Fruit fly (Drosophila melanogaster) whole organism, embryonic: ENCODE results near the gene Cyp12a5.
A peak's percentile ranks its signal among the peaks of the same experiment; 100 is the strongest.

Source experiments
- CG10274 ChIP-seq: fragments of 200-800 bp; sonication (Bioruptor generic); optimal IDR thresholded peaks from 3 replicates; lab custom pipeline; 2017; ENCODE audit warnings: missing biosample characterization, mild to moderate bottlenecking, missing genetic modification characterization
- CG11504 ChIP-seq: fragments of 200-800 bp; sonication (Bioruptor generic); optimal IDR thresholded peaks from 3 replicates; lab custom pipeline; 2019; ENCODE audit warnings: missing biosample characterization, mild to moderate bottlenecking, missing genetic modification characterization, moderate library complexity
- CG12104 ChIP-seq: fragments of 200-800 bp; sonication (Bioruptor generic); optimal IDR thresholded peaks from 3 replicates; lab custom pipeline; 2016; ENCODE audit warnings: missing biosample characterization, missing genetic modification characterization
- CG12659 ChIP-seq: fragments of 200-800 bp; sonication (Bioruptor generic); optimal IDR thresholded peaks from 3 replicates; lab custom pipeline; 2017; ENCODE audit warnings: mild to moderate bottlenecking, missing biosample characterization, missing genetic modification reagents, missing genetic modification characterization
- CG13424 ChIP-seq: fragments of 200-800 bp; sonication (Bioruptor generic); optimal IDR thresholded peaks from 2 replicates; lab custom pipeline; 2019; ENCODE audit warnings: missing biosample characterization, mild to moderate bottlenecking, missing genetic modification characterization, moderate library complexity
- CG15269 ChIP-seq: fragments of 200-800 bp; sonication (Bioruptor generic); optimal IDR thresholded peaks from 2 replicates; lab custom pipeline; 2018; ENCODE audit warnings: missing biosample characterization, mild to moderate bottlenecking, missing genetic modification characterization, moderate library complexity
- CG17359 ChIP-seq: fragments of 200-800 bp; sonication (Bioruptor generic); optimal IDR thresholded peaks from 3 replicates; lab custom pipeline; 2018; ENCODE audit warnings: missing biosample characterization, mild to moderate bottlenecking, missing genetic modification characterization, moderate library complexity
- CG18262 ChIP-seq: fragments of 200-800 bp; optimal IDR thresholded peaks from 3 replicates; lab custom pipeline; 2019; ENCODE audit warnings: missing biosample characterization, mild to moderate bottlenecking, missing genetic modification characterization, moderate library complexity
- CG18599 ChIP-seq: fragments of 200-800 bp; sonication (Bioruptor generic); optimal IDR thresholded peaks from 3 replicates; lab custom pipeline; 2017; ENCODE audit warnings: missing biosample characterization, missing genetic modification characterization, mild to moderate bottlenecking, moderate library complexity, missing genetic modification reagents
- CG2678 ChIP-seq: fragments of 200-800 bp; sonication (Bioruptor generic); optimal IDR thresholded peaks from 3 replicates; lab custom pipeline; 2019; ENCODE audit warnings: missing biosample characterization, mild to moderate bottlenecking, missing genetic modification characterization, moderate library complexity
- CG2712 ChIP-seq: fragments of 200-800 bp; optimal IDR thresholded peaks from 3 replicates; lab custom pipeline; 2019; ENCODE audit warnings: missing biosample characterization, mild to moderate bottlenecking, missing genetic modification characterization, moderate library complexity
- CG30020 ChIP-seq: fragments of 200-800 bp; optimal IDR thresholded peaks from 2 replicates; lab custom pipeline; 2019; ENCODE audit warnings: missing biosample characterization, mild to moderate bottlenecking, missing genetic modification characterization, moderate library complexity
- CG31441 ChIP-seq: fragments of 200-800 bp; sonication (Bioruptor generic); IDR thresholded peaks from 2 replicates; pipeline ENCODE4 v1.3.6; 2022; ENCODE audit warnings: missing biosample characterization, missing genetic modification characterization
- CG3281 ChIP-seq: fragments of 200-800 bp; sonication (Bioruptor generic); optimal IDR thresholded peaks from 3 replicates; lab custom pipeline; 2017; ENCODE audit warnings: missing biosample characterization, mild to moderate bottlenecking, missing genetic modification characterization
- CG3847 ChIP-seq: fragments of 200-800 bp; sonication (Bioruptor generic); IDR thresholded peaks from 2 replicates; pipeline ENCODE4 v1.3.6; 2022; ENCODE audit warnings: missing biosample characterization, missing genetic modification characterization
- CG6791 ChIP-seq: fragments of 200-800 bp; sonication (Bioruptor generic); IDR thresholded peaks from 3 replicates; pipeline ENCODE4 v1.3.6; 2022; ENCODE audit warnings: missing biosample characterization, missing genetic modification characterization; ENCODE audit not compliant: partially characterized antibody
- CG8290 ChIP-seq, 3 experiments: fragments of 200-800 bp; sonication (Bioruptor generic); optimal IDR thresholded peaks; 2 replicates each; lab custom pipeline; 2016 to 2019; ENCODE audit warnings: missing biosample characterization in 3 of 3, missing genetic modification characterization in 3 of 3, mild to moderate bottlenecking in 2 of 3, moderate library complexity in 1 of 3
- CG8924 ChIP-seq: fragments of 200-800 bp; optimal IDR thresholded peaks from 3 replicates; lab custom pipeline; 2019; ENCODE audit warnings: missing biosample characterization, mild to moderate bottlenecking, missing genetic modification characterization, moderate library complexity
- CG9817 ChIP-seq: fragments of 200-800 bp; sonication (Bioruptor generic); optimal IDR thresholded peaks from 2 replicates; lab custom pipeline; 2018; ENCODE audit warnings: missing biosample characterization, mild to moderate bottlenecking, missing genetic modification characterization, moderate library complexity
- CG9932 ChIP-seq: fragments of 200-800 bp; sonication (Bioruptor generic); IDR thresholded peaks from 2 replicates; pipeline ENCODE4 v1.3.6; 2022; ENCODE audit warnings: missing biosample characterization, missing genetic modification characterization
- CoRest ChIP-seq: fragments of 200-800 bp; sonication (Bioruptor generic); optimal IDR thresholded peaks from 3 replicates; lab custom pipeline; 2018; ENCODE audit warnings: missing biosample characterization, mild to moderate bottlenecking, missing genetic modification characterization, moderate library complexity
- Drgx ChIP-seq: fragments of 200-800 bp; sonication (Bioruptor generic); IDR thresholded peaks from 2 replicates; pipeline ENCODE4 v1.3.6; 2022; ENCODE audit warnings: missing biosample characterization, missing genetic modification characterization
- E2f2 ChIP-seq: fragments of 200-800 bp; sonication (Bioruptor generic); IDR thresholded peaks from 2 replicates; pipeline ENCODE4 v1.3.6; 2022; ENCODE audit warnings: missing biosample characterization, missing genetic modification characterization
- Fer1 ChIP-seq: fragments of 200-800 bp; sonication (Bioruptor generic); optimal IDR thresholded peaks from 2 replicates; lab custom pipeline; 2017; ENCODE audit warnings: missing biosample characterization, mild to moderate bottlenecking, missing genetic modification characterization
- Fer3 ChIP-seq: fragments of 200-800 bp; sonication (Bioruptor generic); optimal IDR thresholded peaks from 2 replicates; lab custom pipeline; 2018; ENCODE audit warnings: missing biosample characterization, mild to moderate bottlenecking, missing genetic modification characterization, moderate library complexity
- Hsf ChIP-seq: fragments of 200-800 bp; sonication (Bioruptor generic); optimal IDR thresholded peaks from 3 replicates; lab custom pipeline; 2016; ENCODE audit warnings: missing biosample characterization, missing genetic modification characterization
- Mad ChIP-seq: fragments of 200-800 bp; sonication (Bioruptor generic); optimal IDR thresholded peaks from 2 replicates; lab custom pipeline; 2016; ENCODE audit warnings: missing biosample characterization, missing genetic modification characterization
- Med ChIP-seq: fragments of 200-800 bp; sonication (Bioruptor generic); peaks from one replicate; lab custom pipeline; 2016; ENCODE audit warnings: missing biosample characterization, missing genetic modification characterization, mild to moderate bottlenecking, inconsistent platforms, moderate library complexity
- Oli ChIP-seq: fragments of 200-800 bp; sonication (Bioruptor generic); optimal IDR thresholded peaks from 2 replicates; lab custom pipeline; 2018; ENCODE audit warnings: missing biosample characterization, mild to moderate bottlenecking, missing genetic modification characterization, moderate library complexity
- Opbp ChIP-seq: fragments of 200-800 bp; sonication (Bioruptor generic); IDR thresholded peaks from 3 replicates; pipeline ENCODE4 v1.3.6; 2022; ENCODE audit warnings: missing biosample characterization, missing genetic modification characterization; ENCODE audit not compliant: partially characterized antibody
- PHDP ChIP-seq: fragments of 200-800 bp; sonication (Bioruptor generic); optimal IDR thresholded peaks from 3 replicates; lab custom pipeline; 2018; ENCODE audit warnings: missing biosample characterization, mild to moderate bottlenecking, missing genetic modification characterization, moderate library complexity
- Rfx ChIP-seq: fragments of 200-800 bp; sonication (Bioruptor generic); IDR thresholded peaks from 2 replicates; pipeline ENCODE4 v1.3.6; 2022; ENCODE audit warnings: missing biosample characterization, missing genetic modification characterization
- Ssrp ChIP-seq: fragments of 200-800 bp; sonication (Bioruptor generic); optimal IDR thresholded peaks from 2 replicates; lab custom pipeline; 2018; ENCODE audit warnings: missing biosample characterization, mild to moderate bottlenecking, missing genetic modification characterization, moderate library complexity
- Xbp1 ChIP-seq: fragments of 200-800 bp; sonication (Bioruptor generic); optimal IDR thresholded peaks from 3 replicates; lab custom pipeline; 2016; ENCODE audit warnings: missing biosample characterization, mild to moderate bottlenecking, missing genetic modification characterization
- ap ChIP-seq: fragments of 200-800 bp; sonication (Bioruptor generic); IDR thresholded peaks from 2 replicates; pipeline ENCODE4 v1.3.6; 2022; ENCODE audit warnings: missing biosample characterization, missing genetic modification characterization
- bcd ChIP-seq: fragments of 200-800 bp; sonication (Bioruptor generic); optimal IDR thresholded peaks from 2 replicates; lab custom pipeline; 2017; ENCODE audit warnings: missing biosample characterization, mild to moderate bottlenecking, missing genetic modification characterization
- cg ChIP-seq: fragments of 200-800 bp; sonication (Bioruptor generic); optimal IDR thresholded peaks from 3 replicates; lab custom pipeline; 2019; ENCODE audit warnings: missing biosample characterization, mild to moderate bottlenecking, missing genetic modification characterization, moderate library complexity
- croc ChIP-seq: fragments of 200-800 bp; sonication (Bioruptor generic); conservative IDR thresholded peaks from 3 replicates; pipeline ENCODE4 v1.3.6; 2022; ENCODE audit warnings: missing biosample characterization, missing genetic modification characterization
- dmrt99B ChIP-seq: fragments of 200-800 bp; sonication (Bioruptor generic); optimal IDR thresholded peaks from 2 replicates; lab custom pipeline; 2018; ENCODE audit warnings: missing biosample characterization, mild to moderate bottlenecking, missing genetic modification characterization, moderate library complexity
- eve ChIP-seq, 2 experiments: fragments of >200 bp; optimal IDR thresholded peaks; 2 replicates each; lab custom pipeline; 2017; ENCODE audit warnings: missing biosample characterization in 2 of 2, missing genetic modification characterization in 2 of 2
- fd64A ChIP-seq: fragments of 200-800 bp; sonication (Bioruptor generic); optimal IDR thresholded peaks from 3 replicates; lab custom pipeline; 2018; ENCODE audit warnings: missing biosample characterization, mild to moderate bottlenecking, missing genetic modification characterization
- lilli ChIP-seq: fragments of 200-800 bp; sonication (Bioruptor generic); optimal IDR thresholded peaks from 3 replicates; lab custom pipeline; 2016; ENCODE audit warnings: missing biosample characterization, missing genetic modification characterization
- peb ChIP-seq: fragments of 200-800 bp; sonication (Bioruptor generic); IDR thresholded peaks from 2 replicates; pipeline ENCODE4 v1.3.6; 2022; ENCODE audit warnings: missing biosample characterization, missing genetic modification characterization
- phol ChIP-seq: fragments of 200-800 bp; sonication (Bioruptor generic); optimal IDR thresholded peaks from 3 replicates; lab custom pipeline; 2018; ENCODE audit warnings: missing biosample characterization, mild to moderate bottlenecking, missing genetic modification characterization, moderate library complexity
- sens ChIP-seq: fragments of 200-800 bp; sonication (Bioruptor generic); peaks from one replicate; lab custom pipeline; 2016; ENCODE audit warnings: missing biosample characterization, missing genetic modification characterization
- slbo ChIP-seq: fragments of 200-800 bp; sonication (Bioruptor generic); IDR thresholded peaks from 2 replicates; pipeline ENCODE4 v1.3.6; 2022; ENCODE audit warnings: missing biosample characterization, missing genetic modification characterization
- sr ChIP-seq: fragments of 200-800 bp; sonication (Bioruptor generic); IDR thresholded peaks from 3 replicates; pipeline ENCODE4 v1.3.6; 2022; ENCODE audit warnings: missing biosample characterization, missing genetic modification characterization
- tin ChIP-seq: fragments of 200-800 bp; sonication (Bioruptor generic); optimal IDR thresholded peaks from 3 replicates; lab custom pipeline; 2016; ENCODE audit warnings: missing biosample characterization, missing genetic modification characterization
- ttk ChIP-seq: fragments of 200-800 bp; sonication (Bioruptor generic); IDR thresholded peaks from 2 replicates; pipeline ENCODE4 v2.1.2; 2022; ENCODE audit warnings: missing biosample characterization, missing genetic modification characterization

Gene Cyp12a5

dm6 chr3R:19181214-19181613, 48.8 kb downstream of the Cyp12a5 start (continued):
- TF ChIP-seq Rfx (GFP tag; lab: Robert Waterston, UW) = no peak
- TF ChIP-seq CoRest (tag; lab: Kevin White, UChicago) = peak; percentile 30
- peak; percentile 21; the same call in 1 of the 2 replicates for TF ChIP-seq CG3847 (GFP tag; lab: Robert Waterston, UW)
- peak; percentile 56 for TF ChIP-seq CG15269 (tag; lab: Kevin White, UChicago)
- peak; percentile 36 for TF ChIP-seq CG12659 (GFP tag; lab: Kevin White, UChicago)
- no peak for TF ChIP-seq Opbp
- TF ChIP-seq Fer1 (GFP tag; lab: Kevin White, UChicago) = peak; percentile 17
- peak; percentile 81 for TF ChIP-seq sens (GFP tag; lab: Kevin White, UChicago)
- peak; percentile 4 for TF ChIP-seq CG18262 (tag; lab: Kevin White, UChicago)
- TF ChIP-seq peb (GFP tag; lab: Robert Waterston, UW) = no peak
- peak; percentile 5 for TF ChIP-seq tin (GFP tag; lab: Kevin White, UChicago)
- TF ChIP-seq Xbp1 (GFP tag; lab: Kevin White, UChicago) = peak; percentile 10
- peak; percentile 6 for TF ChIP-seq PHDP (tag; lab: Kevin White, UChicago)
- TF ChIP-seq ap (GFP tag; lab: Robert Waterston, UW) = no peak
- TF ChIP-seq slbo (GFP tag; lab: Robert Waterston, UW) = 0 out of 2 replicates have a peak, but pooled peaks have one; percentile 7
- TF ChIP-seq Oli = peak; percentile 20
- TF ChIP-seq fd64A (GFP tag; lab: Kevin White, UChicago) = no peak
- no peak for TF ChIP-seq CG8290 (GFP tag; optimal IDR thresholded peaks at IDR 0.05; lab: Kevin White, UChicago)
- TF ChIP-seq CG8290 (tag; optimal IDR thresholded peaks at IDR 0.05; lab: Kevin White, UChicago) = peak in 1 of 2 experiments; percentile 16
- no peak for TF ChIP-seq CG10274
- no peak for TF ChIP-seq E2f2 (GFP tag; lab: Robert Waterston, UW)
- no peak for TF ChIP-seq CG12104 (GFP tag; lab: Kevin White, UChicago)
- TF ChIP-seq Med (GFP tag; lab: Kevin White, UChicago) = peak; percentile 63
- TF ChIP-seq Ssrp (tag; lab: Kevin White, UChicago) = peak; percentile 30
- TF ChIP-seq CG9932 = peak; percentile 18; the same call in 1 of the 2 replicates
- TF ChIP-seq Fer3 = peak; percentile 7
- peak; percentile 64 for TF ChIP-seq dmrt99B
- 0 out of 2 replicates have a peak, but pooled peaks have one; percentile 6 for TF ChIP-seq ttk (GFP tag; lab: Robert Waterston, UW)
- peak; percentile 31 for TF ChIP-seq CG18599 (GFP tag; lab: Kevin White, UChicago)
- TF ChIP-seq eve (GFP tag; optimal IDR thresholded peaks at IDR 0.05; lab: Kevin White, UChicago) = peak in 1 of 2 experiments; percentile 49
- peak; percentile 53 for TF ChIP-seq CG11504 (tag; lab: Kevin White, UChicago)
- peak; percentile 16 for TF ChIP-seq CG9817 (tag; lab: Kevin White, UChicago)
- TF ChIP-seq CG30020 (tag; lab: Kevin White, UChicago) = no peak
- no peak for TF ChIP-seq CG6791 (GFP tag; lab: Robert Waterston, UW)
- TF ChIP-seq CG2712 (tag; lab: Kevin White, UChicago) = no peak
- peak; percentile 7 for TF ChIP-seq lilli (GFP tag; lab: Kevin White, UChicago)
- peak; percentile 67; the same call in 1 of the 2 replicates for TF ChIP-seq Drgx (GFP tag; lab: Robert Waterston, UW)
- TF ChIP-seq cg (GFP tag; lab: Kevin White, UChicago) = no peak
- TF ChIP-seq CG3281 (GFP tag; lab: Kevin White, UChicago) = peak; percentile 20
- TF ChIP-seq Hsf = peak; percentile 8
- TF ChIP-seq croc (GFP tag; lab: Robert Waterston, UW) = no peak
- TF ChIP-seq CG8924 (tag; lab: Kevin White, UChicago) = peak; percentile 5
- TF ChIP-seq Mad (GFP tag; lab: Kevin White, UChicago) = peak; percentile 8
- TF ChIP-seq CG17359 (tag; lab: Kevin White, UChicago) = peak; percentile 36
- TF ChIP-seq sr (GFP tag; lab: Robert Waterston, UW) = no peak
- peak; percentile 27 for TF ChIP-seq phol (tag; lab: Kevin White, UChicago)
- peak; percentile 50 for TF ChIP-seq CG2678 (tag; lab: Kevin White, UChicago)
- 0 out of 2 replicates have a peak, but pooled peaks have one; percentile 23 for TF ChIP-seq CG31441 (GFP tag; lab: Robert Waterston, UW)
- TF ChIP-seq bcd (GFP tag; lab: Kevin White, UChicago) = peak; percentile 17
- peak; percentile 28 for TF ChIP-seq CG13424 (tag; lab: Kevin White, UChicago)
